Fruit fly (Drosophila melanogaster): ENCODE measurements around the gene CG15353.

DNA sequence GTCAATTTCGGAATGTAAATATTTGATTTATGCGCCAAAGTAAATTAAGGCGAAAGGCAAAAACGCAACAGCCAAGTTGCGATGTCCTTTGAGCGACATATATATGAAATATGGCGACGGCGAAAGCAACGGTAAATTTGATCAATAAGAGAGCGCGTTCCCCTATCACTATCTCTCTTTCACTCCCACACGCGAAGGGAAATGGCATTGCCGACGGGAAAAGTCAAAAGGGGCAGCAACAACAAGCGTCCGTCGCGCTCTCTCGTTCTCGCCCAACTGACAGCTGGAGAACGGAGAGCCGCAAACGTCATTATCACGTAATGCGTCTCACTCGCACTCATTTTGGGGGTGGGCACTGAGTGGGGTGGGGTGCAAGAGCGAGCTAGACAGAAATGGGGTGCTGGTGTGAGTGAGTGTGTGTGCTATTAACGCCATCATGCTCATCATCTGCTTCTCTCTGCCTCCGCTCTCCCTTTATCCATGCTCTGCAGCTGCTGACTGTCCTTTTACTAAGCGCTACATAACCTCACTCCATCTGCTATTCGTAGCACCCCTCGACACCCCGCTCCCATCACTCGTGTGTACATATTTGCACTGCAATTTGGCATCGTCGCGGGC lies 36.6 kb downstream of the CG15353 start, which contains the start of gene erm:
- TF ChIP-seq psq (optimal IDR thresholded peaks at IDR 0.05) (no peak), Sin3A (optimal IDR thresholded peaks at IDR 0.05) (no peak), h (optimal IDR thresholded peaks at IDR 0.05) (no peak)

All from Kc167 (cell line).